Fruit fly (Drosophila melanogaster) whole organism, prepupa: ENCODE measurements around the gene Fancl.

Experiments used
- CG1621 ChIP-seq: fragments of 200-800 bp; sonication (Bioruptor generic); optimal IDR thresholded peaks from 3 replicates; lab custom pipeline; 2018; ENCODE audit warnings: missing biosample characterization, mild to moderate bottlenecking, missing genetic modification characterization
- CG31627 ChIP-seq: fragments of 200-800 bp; sonication (Bioruptor generic); optimal IDR thresholded peaks from 3 replicates; lab custom pipeline; 2016; ENCODE audit warnings: missing biosample characterization, missing genetic modification characterization
- CG32006 ChIP-seq: fragments of 200-800 bp; sonication (Bioruptor generic); optimal IDR thresholded peaks from 3 replicates; lab custom pipeline; 2017; ENCODE audit warnings: missing biosample characterization, mild to moderate bottlenecking, missing genetic modification characterization
- CG6808 ChIP-seq: fragments of 200-800 bp; sonication (Bioruptor generic); optimal IDR thresholded peaks from 3 replicates; lab custom pipeline; 2017; ENCODE audit warnings: missing biosample characterization, missing genetic modification characterization, mild to moderate bottlenecking, moderate library complexity, missing genetic modification reagents
- Hr39 ChIP-seq: fragments of 200-800 bp; sonication (Bioruptor generic); optimal IDR thresholded peaks from 2 replicates; lab custom pipeline; 2016; ENCODE audit warnings: missing biosample characterization, missing genetic modification characterization
- Sox15 ChIP-seq: fragments of 200-800 bp; sonication (Bioruptor generic); optimal IDR thresholded peaks from 3 replicates; lab custom pipeline; 2016; ENCODE audit warnings: missing biosample characterization, missing genetic modification characterization
- fd85E ChIP-seq: fragments of 200-800 bp; sonication (Bioruptor generic); optimal IDR thresholded peaks from 3 replicates; lab custom pipeline; 2016; ENCODE audit warnings: missing biosample characterization, missing genetic modification characterization
- net ChIP-seq: fragments of 200-800 bp; sonication (Bioruptor generic); optimal IDR thresholded peaks from 3 replicates; lab custom pipeline; 2016; ENCODE audit warnings: missing biosample characterization, missing genetic modification characterization
- topi ChIP-seq: fragments of 200-800 bp; sonication (Bioruptor generic); optimal IDR thresholded peaks from 3 replicates; lab custom pipeline; 2016; ENCODE audit warnings: missing biosample characterization, missing genetic modification characterization

DNA sequence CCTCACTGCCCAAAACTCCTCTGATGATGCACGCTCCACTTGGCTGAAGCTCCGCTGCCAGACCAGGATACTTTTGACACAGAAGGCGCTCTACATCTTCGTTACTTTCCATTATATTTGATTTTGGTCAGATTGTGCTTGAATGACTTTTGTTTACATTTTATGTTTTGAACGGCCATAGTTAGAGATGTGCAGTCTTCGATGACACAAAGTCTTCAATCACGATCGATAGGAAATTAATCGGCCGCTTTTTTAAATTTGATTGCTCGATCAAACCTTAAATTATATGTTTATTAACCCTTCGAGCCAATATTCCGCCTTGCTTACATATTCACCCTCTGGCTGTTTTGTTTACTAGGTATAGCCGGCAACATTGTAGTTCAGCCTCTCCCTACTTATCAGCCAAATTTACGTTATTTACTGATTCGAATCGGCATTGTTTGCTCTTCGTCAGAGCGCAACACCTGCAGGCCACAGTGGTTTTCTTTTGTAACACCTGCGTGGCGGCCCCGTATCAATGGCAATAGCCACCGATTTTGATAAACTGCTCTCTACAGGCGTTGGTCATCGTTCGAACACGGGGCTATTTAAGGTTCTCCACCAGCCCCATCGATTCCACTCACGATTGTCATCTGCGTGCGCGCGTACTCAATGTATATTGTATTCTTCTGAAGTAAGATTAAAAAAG is at the start of gene Fancl, which contains the start of gene Npc2e:
- no peak for TF ChIP-seq CG1621 (tag; lab: Kevin White, UChicago)
- no peak for TF ChIP-seq CG32006
- TF ChIP-seq CG6808 (GFP tag; lab: Kevin White, UChicago), result no peak
- TF ChIP-seq topi (GFP tag; lab: Kevin White, UChicago), result no peak
- TF ChIP-seq Hr39 (GFP tag; lab: Kevin White, UChicago), result no peak
- TF ChIP-seq CG31627 (GFP tag; lab: Kevin White, UChicago), result no peak
- TF ChIP-seq Sox15, result no peak
- TF ChIP-seq net (GFP tag; lab: Kevin White, UChicago), result no peak
- no peak for TF ChIP-seq fd85E (GFP tag; lab: Kevin White, UChicago)
